Worm (Caenorhabditis elegans): Measurements from ENCODE around the gene C09B8.3.

ce11 chrX:6022469-6022868 lies 12.0 kb upstream of the C09B8.3 start, which contains the start of gene lelo-3:
- no peak for TF ChIP-seq zag-1 (tag; optimal IDR thresholded peaks at IDR 0.05)
- no peak for TF ChIP-seq nhr-25 (tag; optimal IDR thresholded peaks at IDR 0.05)
- no peak for TF ChIP-seq nhr-76 (tag; optimal IDR thresholded peaks at IDR 0.05)
- TF ChIP-seq pqm-1 (tag; optimal IDR thresholded peaks at IDR 0.05) = no peak
- TF ChIP-seq unc-62 (GFP tag; optimal IDR thresholded peaks at IDR 0.05) = no peak
- no peak for TF ChIP-seq unc-39 (tag; optimal IDR thresholded peaks at IDR 0.05)
